Worm (Caenorhabditis elegans) whole organism, young adult: ENCODE data around the gene srr-1.
A peak's percentile ranks its signal among the peaks of the same experiment; 100 is the strongest.

ENCODE experiments used
- B0336.3 ChIP-seq: fragments of 200-800 bp; sonication (Bioruptor generic); IDR thresholded peaks from 2 replicates; pipeline ENCODE4 v1.3.6; 2022; ENCODE audit warnings: missing genetic modification characterization, missing compliant biosample characterization
- F10E7.11 ChIP-seq: sonication (generic microtip); optimal IDR thresholded peaks from 2 replicates; lab custom pipeline; 2017; ENCODE audit warnings: mild to moderate bottlenecking, missing genetic modification characterization, moderate library complexity, missing compliant biosample characterization
- F37B4.10 ChIP-seq: fragments of 200-800 bp; sonication (Bioruptor generic); IDR thresholded peaks from 2 replicates; pipeline ENCODE4 v1.3.6; 2022; ENCODE audit warnings: missing genetic modification characterization, missing compliant biosample characterization
- F57A8.1 ChIP-seq: fragments of 200-800 bp; sonication (Bioruptor generic); optimal IDR thresholded peaks from 2 replicates; lab custom pipeline; 2018; ENCODE audit warnings: mild to moderate bottlenecking, missing genetic modification characterization, moderate library complexity, missing compliant biosample characterization
- F57C9.4 ChIP-seq: sonication (generic microtip); optimal IDR thresholded peaks from 2 replicates; lab custom pipeline; 2017; ENCODE audit warnings: mild to moderate bottlenecking, missing genetic modification characterization, missing compliant biosample characterization
- Y56A3A.18 ChIP-seq: fragments of 200-800 bp; sonication (Bioruptor generic); IDR thresholded peaks from 2 replicates; pipeline ENCODE4 v1.3.6; 2022; ENCODE audit warnings: missing genetic modification reagents, missing genetic modification characterization, missing compliant biosample characterization
- ZK185.1 ChIP-seq: sonication (generic microtip); optimal IDR thresholded peaks from 2 replicates; lab custom pipeline; 2016; ENCODE audit warnings: mild to moderate bottlenecking, missing genetic modification characterization, missing compliant biosample characterization; ENCODE audit not compliant: poor library complexity, severe bottlenecking
- athp-1 ChIP-seq: sonication (generic microtip); optimal IDR thresholded peaks from 2 replicates; lab custom pipeline; 2017; ENCODE audit warnings: mild to moderate bottlenecking, missing genetic modification characterization, missing compliant biosample characterization
- bed-1 ChIP-seq: fragments of 200-800 bp; sonication (Bioruptor generic); IDR thresholded peaks from 2 replicates; pipeline ENCODE4 v1.3.6; 2022; ENCODE audit warnings: missing genetic modification reagents, missing genetic modification characterization, missing compliant biosample characterization
- bed-2 ChIP-seq: fragments of 200-800 bp; sonication (Bioruptor generic); IDR thresholded peaks from 2 replicates; pipeline ENCODE4 v1.3.6; 2022; ENCODE audit warnings: missing genetic modification reagents, missing genetic modification characterization, missing compliant biosample characterization
- ceh-27 ChIP-seq: fragments of 200-800 bp; sonication (Bioruptor generic); optimal IDR thresholded peaks from 2 replicates; lab custom pipeline; 2018; ENCODE audit warnings: mild to moderate bottlenecking, missing genetic modification characterization, moderate library complexity, missing compliant biosample characterization
- ceh-91 ChIP-seq: fragments of 200-800 bp; sonication (Bioruptor generic); IDR thresholded peaks from 2 replicates; pipeline ENCODE4 v1.3.6; 2022; ENCODE audit warnings: missing genetic modification reagents, missing genetic modification characterization, missing compliant biosample characterization
- chd-7 ChIP-seq: sonication (generic microtip); optimal IDR thresholded peaks from 2 replicates; lab custom pipeline; 2016; ENCODE audit warnings: mild to moderate bottlenecking, missing genetic modification characterization, moderate library complexity, missing compliant biosample characterization
- efl-1 ChIP-seq: fragments of 150-350 bp; optimal IDR thresholded peaks from 2 replicates; lab custom pipeline; 2014; ENCODE audit warnings: missing biosample characterization, missing genetic modification reagents, missing genetic modification characterization
- hmg-1.2 ChIP-seq: fragments of 200-800 bp; sonication (Bioruptor generic); IDR thresholded peaks from 2 replicates; pipeline ENCODE4 v1.3.6; 2022; ENCODE audit warnings: missing genetic modification reagents, missing genetic modification characterization, missing compliant biosample characterization
- hsf-1 ChIP-seq: fragments of 200-800 bp; sonication (Bioruptor generic); IDR thresholded peaks from 2 replicates; pipeline ENCODE4 v1.3.6; 2022; ENCODE audit warnings: missing genetic modification reagents, missing genetic modification characterization, missing compliant biosample characterization
- let-526 ChIP-seq: fragments of 200-800 bp; sonication (Bioruptor generic); IDR thresholded peaks from 2 replicates; pipeline ENCODE4 v1.3.6; 2022; ENCODE audit warnings: missing genetic modification reagents, missing genetic modification characterization, missing compliant biosample characterization
- let-607 ChIP-seq, 2 experiments: fragments of 200-800 bp in 1 of 2; sonication (Bioruptor generic) in 1 of 2; sonication (generic microtip) in 1 of 2; optimal IDR thresholded peaks; 2 replicates each; lab custom pipeline; 2016 to 2018; ENCODE audit warnings: mild to moderate bottlenecking in 2 of 2, missing compliant biosample characterization in 2 of 2, missing genetic modification characterization in 2 of 2, moderate library complexity in 2 of 2, missing genotype in 1 of 2
- lin-26 ChIP-seq: fragments of 200-800 bp; sonication (Bioruptor generic); IDR thresholded peaks from 2 replicates; pipeline ENCODE4 v1.3.6; 2022; ENCODE audit warnings: missing genetic modification reagents, missing genetic modification characterization, missing compliant biosample characterization
- lin-35 ChIP-seq, 3 experiments: fragments of 150-350 bp in 2 of 3; sonication (generic microtip) in 1 of 3; optimal IDR thresholded peaks; 2 replicates each; lab custom pipeline; 2014 to 2018; ENCODE audit warnings: missing biosample characterization in 3 of 3, missing genetic modification characterization in 3 of 3, missing genetic modification reagents in 3 of 3
- lin-54 ChIP-seq: fragments of 200-800 bp; sonication (Bioruptor generic); optimal IDR thresholded peaks from 2 replicates; lab custom pipeline; 2018; ENCODE audit warnings: mild to moderate bottlenecking, missing genetic modification characterization, missing compliant biosample characterization
- lsy-27 ChIP-seq: sonication (generic microtip); optimal IDR thresholded peaks from 2 replicates; lab custom pipeline; 2017; ENCODE audit warnings: missing genetic modification characterization, mild to moderate bottlenecking, missing compliant biosample characterization, antibody characterized with exemption, missing genotype, borderline replicate concordance; ENCODE audit not compliant: insufficient read depth
- nfya-1 ChIP-seq: sonication (generic microtip); optimal IDR thresholded peaks from 2 replicates; lab custom pipeline; 2017; ENCODE audit warnings: antibody characterized with exemption, missing compliant biosample characterization, missing genetic modification characterization, borderline replicate concordance; ENCODE audit not compliant: insufficient read depth
- nfya-2 ChIP-seq: fragments of 200-800 bp; sonication (Bioruptor generic); IDR thresholded peaks from 2 replicates; pipeline ENCODE4 v1.3.6; 2022; ENCODE audit warnings: missing genetic modification reagents, missing genetic modification characterization, missing compliant biosample characterization
- nfyb-1 ChIP-seq: fragments of 200-800 bp; sonication (Bioruptor generic); IDR thresholded peaks from 2 replicates; pipeline ENCODE4 v1.3.6; 2022; ENCODE audit warnings: missing genetic modification reagents, missing genetic modification characterization, missing compliant biosample characterization
- nhr-27 ChIP-seq: fragments of 200-800 bp; sonication (Bioruptor generic); optimal IDR thresholded peaks from 2 replicates; lab custom pipeline; 2018; ENCODE audit warnings: mild to moderate bottlenecking, missing genetic modification characterization, moderate library complexity, missing compliant biosample characterization
- pbrm-1 ChIP-seq: fragments of 200-800 bp; sonication (Bioruptor generic); IDR thresholded peaks from 2 replicates; pipeline ENCODE4 v1.3.6; 2022; ENCODE audit warnings: missing genetic modification reagents, missing genetic modification characterization, missing compliant biosample characterization
- rcor-1 ChIP-seq: fragments of 200-800 bp; sonication (Bioruptor generic); IDR thresholded peaks from 2 replicates; pipeline ENCODE4 v1.3.6; 2022; ENCODE audit warnings: missing genetic modification reagents, missing genetic modification characterization, missing compliant biosample characterization
- snpc-1.1 ChIP-seq: sonication (generic microtip); optimal IDR thresholded peaks from 2 replicates; lab custom pipeline; 2017; ENCODE audit warnings: missing genetic modification characterization, mild to moderate bottlenecking, missing compliant biosample characterization, antibody characterized with exemption, moderate library complexity, missing genotype, missing genetic modification reagents; ENCODE audit not compliant: insufficient read depth
- snpc-3.4 ChIP-seq: sonication (generic microtip); optimal IDR thresholded peaks from 2 replicates; lab custom pipeline; 2017; ENCODE audit warnings: missing genetic modification characterization, mild to moderate bottlenecking, missing compliant biosample characterization, antibody characterized with exemption, moderate library complexity, missing genotype, missing genetic modification reagents
- tbx-9 ChIP-seq: sonication (generic microtip); optimal IDR thresholded peaks from 2 replicates; lab custom pipeline; 2016; ENCODE audit warnings: borderline replicate concordance, missing genetic modification characterization, inconsistent platforms, missing compliant biosample characterization
- tlf-1 ChIP-seq: fragments of 200-800 bp; sonication (Bioruptor generic); optimal IDR thresholded peaks from 2 replicates; lab custom pipeline; 2018; ENCODE audit warnings: mild to moderate bottlenecking, missing genetic modification characterization, missing compliant biosample characterization
- unc-62 ChIP-seq: fragments of 150-350 bp; optimal IDR thresholded peaks from 2 replicates; lab custom pipeline; 2014; ENCODE audit warnings: missing biosample characterization, missing genetic modification reagents, missing genetic modification characterization
- xnd-1 ChIP-seq: sonication (generic microtip); optimal IDR thresholded peaks from 2 replicates; lab custom pipeline; 2016; ENCODE audit warnings: missing genotype, missing genetic modification reagents, missing genetic modification characterization, missing compliant biosample characterization
- ztf-3 ChIP-seq: fragments of 200-800 bp; sonication (Bioruptor generic); optimal IDR thresholded peaks from 2 replicates; lab custom pipeline; 2018; ENCODE audit warnings: mild to moderate bottlenecking, missing genetic modification characterization, missing compliant biosample characterization

Gene srr-1

DNA sequence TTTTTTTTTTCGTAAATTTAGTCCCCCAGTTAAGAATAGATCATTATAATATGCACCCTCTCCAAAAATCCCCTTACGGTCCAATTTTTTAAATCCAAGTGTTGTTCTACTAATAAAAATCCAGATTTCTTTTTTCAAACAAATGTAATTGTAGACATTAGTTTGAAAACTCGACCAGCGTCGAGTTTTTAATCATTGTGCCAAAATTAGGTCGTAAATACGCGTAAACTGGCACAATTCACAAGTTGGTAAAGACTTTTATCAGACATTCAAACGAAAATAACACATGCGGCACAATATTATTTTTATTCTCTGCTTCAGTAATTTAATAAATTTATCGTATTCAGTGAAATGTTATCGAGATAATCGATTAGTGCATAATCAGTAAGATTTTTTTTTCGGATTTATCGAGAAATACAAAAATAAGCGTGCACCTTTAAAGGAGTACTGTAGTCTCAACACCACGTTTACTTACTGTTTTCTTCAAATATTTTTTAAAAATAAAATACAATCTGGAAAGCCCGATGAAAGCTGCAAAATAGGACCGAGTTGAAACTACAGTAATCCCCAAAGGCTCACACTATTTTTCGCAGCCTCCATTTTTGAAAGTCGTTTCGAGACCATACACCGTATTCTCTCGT, 36.7 kb upstream of the srr-1 start, which contains the start of gene C34B4.4 (continued):
- TF ChIP-seq F10E7.11 (peak; percentile 58), let-526 (GFP tag; lab: Robert Waterston, UW) (no peak), F57A8.1 (no peak), ceh-27 (GFP tag; lab: Kevin White, UChicago) (no peak), F37B4.10 (GFP tag; lab: Robert Waterston, UW) (no peak), let-607 (tag; optimal IDR thresholded peaks at IDR 0.05; lab: Kevin White, UChicago) (no peak), bed-1 (no peak), nhr-27 (no peak), tlf-1 (GFP tag; lab: Kevin White, UChicago) (peak; percentile 37), chd-7 (tag; lab: Kevin White, UChicago) (peak; percentile 2), rcor-1 (no peak), ceh-91 (GFP tag; lab: Robert Waterston, UW) (no peak), ZK185.1 (tag; lab: Kevin White, UChicago) (no peak), athp-1 (tag; lab: Kevin White, UChicago) (peak; percentile 15), tbx-9 (tag; lab: Kevin White, UChicago) (no peak), bed-2 (GFP tag; lab: Robert Waterston, UW) (no peak), hsf-1 (GFP tag; lab: Robert Waterston, UW) (no peak), nfya-1 (tag; lab: Kevin White, UChicago) (no peak), nfya-2 (GFP tag; lab: Robert Waterston, UW) (no peak), Y56A3A.18 (no peak), pbrm-1 (no peak), snpc-3.4 (no peak), xnd-1 (tag; lab: Kevin White, UChicago) (no peak), ztf-3 (GFP tag; lab: Kevin White, UChicago) (peak; percentile 24), lin-26 (GFP tag; lab: Robert Waterston, UW) (no peak), snpc-1.1 (no peak), efl-1 (no peak), B0336.3 (GFP tag; lab: Robert Waterston, UW) (0 out of 2 replicates have a peak, but pooled peaks have one; percentile 13), F57C9.4 (tag; lab: Kevin White, UChicago) (no peak), hmg-1.2 (GFP tag; lab: Robert Waterston, UW) (no peak)

DNA sequence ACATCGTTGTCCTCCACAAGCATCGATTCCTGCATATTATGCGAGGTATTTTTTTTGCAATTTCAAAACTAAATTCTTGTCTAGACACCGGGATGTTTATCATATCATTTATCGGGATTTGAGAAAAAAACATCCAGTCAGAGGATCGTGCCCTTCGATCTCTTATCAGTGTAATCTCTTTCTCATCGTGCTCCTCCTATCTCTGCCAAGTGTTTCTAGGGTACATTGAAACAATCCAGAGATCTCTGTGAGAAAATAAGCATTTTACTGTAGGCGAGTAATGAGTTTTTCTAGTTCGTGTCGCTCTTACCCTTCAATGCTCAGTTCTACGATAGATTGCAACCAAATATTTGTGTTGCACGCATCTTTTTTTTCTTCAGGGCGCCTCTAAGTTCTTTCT, 35.0 kb upstream of the srr-1 start:
- TF ChIP-seq unc-62 (GFP tag; lab: Kevin White, UChicago) (no peak), lsy-27 (tag; lab: Kevin White, UChicago) (no peak), F10E7.11 (no peak), lin-35 (GFP tag; optimal IDR thresholded peaks at IDR 0.05; lab: Kevin White, UChicago) (peak in 1 of 3 experiments; percentile 34), lin-54 (GFP tag; lab: Kevin White, UChicago) (no peak), nfyb-1 (GFP tag; lab: Robert Waterston, UW) (no peak)
- TF ChIP-seq, all 124 proteins: peak for 1
